Fruit fly (Drosophila melanogaster): ENCODE measurements around the gene CG5693.

CG5693 gene

dm6 chr2L:18006327-18006726 lies at the start of gene CG5693:
Gene CG5693, plus strand, starts transcription at chr2L:18006627.
- TF ChIP-seq NC2β (GFP tag; optimal IDR thresholded peaks at IDR 0.05): no peak
- no peak for TF ChIP-seq Fer1 (GFP tag; optimal IDR thresholded peaks at IDR 0.05)
- TF ChIP-seq Dll (GFP tag; IDR thresholded peaks at IDR 0.05; ENCODE audit: partially characterized antibody): no peak
- no peak for TF ChIP-seq CG16779 (GFP tag; IDR thresholded peaks at IDR 0.05)
- no peak for TF ChIP-seq CG10979 (tag; optimal IDR thresholded peaks at IDR 0.05)
- TF ChIP-seq esg (GFP tag; conservative IDR thresholded peaks at IDR 0.05): no peak

- peak; percentile 73 for TF ChIP-seq CTCF (GFP tag; optimal IDR thresholded peaks at IDR 0.05)
- TF ChIP-seq zfh2 (GFP tag; optimal IDR thresholded peaks at IDR 0.05): no peak
These were observed 48.1 kb upstream of the CG5693 start for dm6 chr2L:17958306-17958705.

DNA sequence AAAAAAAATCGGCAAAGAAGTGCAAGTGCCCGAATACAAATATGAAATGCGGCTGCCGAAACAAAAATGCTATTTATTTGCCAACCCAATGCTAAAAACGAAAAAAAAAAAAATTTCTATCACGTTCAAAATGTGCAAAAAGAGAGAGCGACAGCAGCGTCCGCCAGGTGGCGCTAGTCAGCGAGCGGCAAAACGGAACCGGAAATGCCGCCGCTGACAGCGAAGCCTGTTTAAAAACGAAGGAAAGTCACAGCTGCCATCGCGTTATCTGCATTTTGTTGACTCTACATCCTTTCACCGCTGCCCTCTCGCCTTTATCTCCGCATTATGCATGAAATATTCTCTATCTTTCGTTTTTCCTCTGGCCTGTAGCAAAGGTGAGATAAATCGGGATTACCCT lies 46.2 kb upstream of the CG5693 start:
- 0 out of 3 replicates have a peak, but pooled peaks have one; percentile 28 for TF ChIP-seq zfh1 (GFP tag; IDR thresholded peaks at IDR 0.05)
- TF ChIP-seq CG11456 (GFP tag; IDR thresholded peaks at IDR 0.05): no peak
- TF ChIP-seq zen (tag; optimal IDR thresholded peaks at IDR 0.05): peak; percentile 3
- TF ChIP-seq Rx (GFP tag; IDR thresholded peaks at IDR 0.05): 0 out of 2 replicates have a peak, but pooled peaks have one; percentile 23
- TF ChIP-seq prd (optimal IDR thresholded peaks at IDR 0.05): no peak
- peak; percentile 36; the same call in 1 of the 3 replicates for TF ChIP-seq prd (GFP tag; IDR thresholded peaks at IDR 0.05)
- TF ChIP-seq tio (GFP tag; optimal IDR thresholded peaks at IDR 0.05): peak; percentile 3
- peak; percentile 32; the same call in 1 of the 2 replicates for TF ChIP-seq CG10959 (GFP tag; IDR thresholded peaks at IDR 0.05)
- peak; percentile 83 for TF ChIP-seq CTCF (GFP tag; optimal IDR thresholded peaks at IDR 0.05)
- TF ChIP-seq CG30431 (GFP tag; optimal IDR thresholded peaks at IDR 0.05): no peak
- TF ChIP-seq CG2889 (GFP tag; IDR thresholded peaks at IDR 0.05): 0 out of 3 replicates have a peak, but pooled peaks have one; percentile 37
- TF ChIP-seq CG17385 (GFP tag; optimal IDR thresholded peaks at IDR 0.05): no peak
- peak; percentile 79 for TF ChIP-seq CG7271 (tag; optimal IDR thresholded peaks at IDR 0.05)
- peak; percentile 39 for TF ChIP-seq stwl (tag; optimal IDR thresholded peaks at IDR 0.05)
- no peak for TF ChIP-seq lov (optimal IDR thresholded peaks at IDR 0.05)
- 0 out of 3 replicates have a peak, but pooled peaks have one; percentile 57 for TF ChIP-seq lov (GFP tag; IDR thresholded peaks at IDR 0.05)
- peak; percentile 69 for TF ChIP-seq Ets97D (GFP tag; optimal IDR thresholded peaks at IDR 0.05)
- TF ChIP-seq Ets65A (GFP tag): peak; percentile 76
- TF ChIP-seq CG6272 (GFP tag; IDR thresholded peaks at IDR 0.05): 0 out of 2 replicates have a peak, but pooled peaks have one; percentile 17
- TF ChIP-seq CG13894 (tag; optimal IDR thresholded peaks at IDR 0.05): no peak

DNA sequence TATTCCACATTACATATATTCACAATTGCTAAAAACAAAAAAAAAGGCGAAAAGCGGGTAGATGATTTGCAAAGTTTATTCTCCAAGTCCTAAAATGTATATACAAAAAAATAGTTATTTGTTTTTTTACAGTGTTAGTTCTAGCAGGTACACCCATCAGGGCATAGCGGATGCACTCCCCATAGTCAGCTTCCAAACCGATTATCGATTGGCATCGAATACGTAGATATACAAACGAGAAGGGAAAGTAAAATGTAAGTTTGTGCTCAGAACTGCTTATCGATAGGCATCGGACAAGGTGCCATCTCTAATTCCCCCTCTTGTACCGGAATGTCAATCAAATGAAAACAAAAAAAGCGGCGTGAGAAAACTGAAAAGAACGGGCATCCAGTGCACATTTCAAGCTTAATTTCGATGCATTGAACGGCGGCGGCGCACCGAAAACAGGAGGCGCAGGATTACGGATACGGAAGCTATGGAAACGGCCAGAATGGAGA lies 43.3 kb upstream of the CG5693 start, which contains the start of gene CG5674:
CG5674 (plus strand) TSS at position 309 of the 497 bp plus-strand sequence.
- TF ChIP-seq chif (GFP tag; optimal IDR thresholded peaks at IDR 0.05): peak; percentile 47 to 64
- TF ChIP-seq h (optimal IDR thresholded peaks at IDR 0.05): no peak
- TF ChIP-seq gfzf (GFP tag; optimal IDR thresholded peaks at IDR 0.05): peak; percentile 56
- TF ChIP-seq Drgx (GFP tag; IDR thresholded peaks at IDR 0.05): peak; percentile 54
- no peak for TF ChIP-seq CG31441 (GFP tag; IDR thresholded peaks at IDR 0.05)
- no peak for TF ChIP-seq Optix (GFP tag; IDR thresholded peaks at IDR 0.05)
- no peak for TF ChIP-seq CG13894 (tag; optimal IDR thresholded peaks at IDR 0.05)
- TF ChIP-seq Neu2 (GFP tag; optimal IDR thresholded peaks at IDR 0.05; ENCODE audit: borderline replicate concordance): no peak
- peak in 1 of 2 experiments; percentile 68 for TF ChIP-seq dpn (GFP tag; optimal IDR thresholded peaks at IDR 0.05)
- no peak for TF ChIP-seq Hand (GFP tag; optimal IDR thresholded peaks at IDR 0.05)
- no peak for TF ChIP-seq sens-2 (GFP tag; IDR thresholded peaks at IDR 0.05)
- no peak for TF ChIP-seq Oli (tag; optimal IDR thresholded peaks at IDR 0.05)
- no peak for TF ChIP-seq CG10431 (GFP tag; optimal IDR thresholded peaks at IDR 0.05)
- TF ChIP-seq Doc3 (GFP tag; IDR thresholded peaks at IDR 0.05; ENCODE audit: partially characterized antibody): peak; percentile 68
- peak; percentile 84 for TF ChIP-seq Dll (GFP tag; IDR thresholded peaks at IDR 0.05; ENCODE audit: partially characterized antibody)
- peak; percentile 64 for TF ChIP-seq CG4617 (GFP tag; optimal IDR thresholded peaks at IDR 0.05; ENCODE audit: borderline replicate concordance)
- TF ChIP-seq CG30431 (GFP tag; optimal IDR thresholded peaks at IDR 0.05): no peak
- peak; percentile 20 for TF ChIP-seq CG10979 (tag; optimal IDR thresholded peaks at IDR 0.05)
- TF ChIP-seq CG15073 (GFP tag; optimal IDR thresholded peaks at IDR 0.05): no peak
- TF ChIP-seq fd96Cb (tag; optimal IDR thresholded peaks at IDR 0.05): peak; percentile 12
- TF ChIP-seq CG13775 (GFP tag; optimal IDR thresholded peaks at IDR 0.05): peak; percentile 49
- peak; percentile 89 for TF ChIP-seq ato (GFP tag; IDR thresholded peaks at IDR 0.05; ENCODE audit: partially characterized antibody)
- TF ChIP-seq tin (GFP tag; optimal IDR thresholded peaks at IDR 0.05): peak; percentile 46
- peak in 1 of 2 experiments; percentile 12 for TF ChIP-seq insv (GFP tag; optimal IDR thresholded peaks at IDR 0.05)
